Worm (Caenorhabditis elegans) whole organism, young adult: Measurements from ENCODE around the gene F59A7.14.

Source experiments
- B0019.2 ChIP-seq: fragments of 200-800 bp; sonication (Bioruptor generic); conservative IDR thresholded peaks from 2 replicates; pipeline ENCODE4 v1.3.6; 2022; ENCODE audit warnings: missing genetic modification reagents, missing genetic modification characterization, missing compliant biosample characterization
- B0035.1 ChIP-seq: sonication (generic microtip); optimal IDR thresholded peaks from 2 replicates; lab custom pipeline; 2016; ENCODE audit warnings: missing genetic modification characterization, mild to moderate bottlenecking, missing compliant biosample characterization, missing genotype, missing genetic modification reagents
- B0261.1 ChIP-seq: sonication (generic microtip); optimal IDR thresholded peaks from 2 replicates; lab custom pipeline; 2016; ENCODE audit warnings: mild to moderate bottlenecking, missing genetic modification characterization, moderate library complexity, missing compliant biosample characterization
- F22D6.2 ChIP-seq: sonication (generic microtip); optimal IDR thresholded peaks from 2 replicates; lab custom pipeline; 2016; ENCODE audit warnings: mild to moderate bottlenecking, missing genetic modification characterization, missing compliant biosample characterization
- F23B12.7 ChIP-seq: sonication (generic microtip); optimal IDR thresholded peaks from 2 replicates; lab custom pipeline; 2017; ENCODE audit warnings: missing genetic modification characterization, mild to moderate bottlenecking, missing compliant biosample characterization, antibody characterized with exemption, moderate library complexity; ENCODE audit not compliant: insufficient read depth
- F52B5.7 ChIP-seq: sonication (generic microtip); optimal IDR thresholded peaks from 2 replicates; lab custom pipeline; 2016; ENCODE audit warnings: mild to moderate bottlenecking, missing genetic modification characterization, missing compliant biosample characterization
- F55B11.4 ChIP-seq: sonication (generic microtip); optimal IDR thresholded peaks from 2 replicates; lab custom pipeline; 2016; ENCODE audit warnings: missing compliant biosample characterization, missing genetic modification characterization, borderline replicate concordance; ENCODE audit not compliant: insufficient read depth
- F57C9.4 ChIP-seq: sonication (generic microtip); optimal IDR thresholded peaks from 2 replicates; lab custom pipeline; 2017; ENCODE audit warnings: mild to moderate bottlenecking, missing genetic modification characterization, missing compliant biosample characterization
- K11D2.4 ChIP-seq: fragments of 200-800 bp; sonication (Bioruptor generic); IDR thresholded peaks from 2 replicates; pipeline ENCODE4 v1.3.6; 2022; ENCODE audit warnings: missing genetic modification reagents, missing genetic modification characterization, missing compliant biosample characterization
- Y53F4B.3 ChIP-seq: fragments of 200-800 bp; sonication (Bioruptor generic); IDR thresholded peaks from 2 replicates; pipeline ENCODE4 v1.3.6; 2022; ENCODE audit warnings: missing genetic modification reagents, missing genetic modification characterization, missing compliant biosample characterization
- akir-1 ChIP-seq: fragments of 200-800 bp; sonication (Bioruptor generic); optimal IDR thresholded peaks from 2 replicates; lab custom pipeline; 2018; ENCODE audit warnings: mild to moderate bottlenecking, missing genetic modification characterization, moderate library complexity, missing compliant biosample characterization
- ama-1 ChIP-seq, 3 experiments: fragments of 150-350 bp in 1 of 3; sonication (generic microtip) in 2 of 3; optimal IDR thresholded peaks; 2 replicates each; lab custom pipeline; 2014 to 2018; ENCODE audit warnings: missing biosample characterization in 2 of 3, missing genetic modification characterization in 2 of 3, missing genetic modification reagents in 2 of 3
- attf-5 ChIP-seq: fragments of 200-800 bp; sonication (Bioruptor generic); optimal IDR thresholded peaks from 2 replicates; lab custom pipeline; 2018; ENCODE audit warnings: mild to moderate bottlenecking, missing genetic modification characterization, missing compliant biosample characterization
- bed-1 ChIP-seq: fragments of 200-800 bp; sonication (Bioruptor generic); IDR thresholded peaks from 2 replicates; pipeline ENCODE4 v1.3.6; 2022; ENCODE audit warnings: missing genetic modification reagents, missing genetic modification characterization, missing compliant biosample characterization
- ceh-100 ChIP-seq: fragments of 200-800 bp; sonication (Bioruptor generic); IDR thresholded peaks from 2 replicates; pipeline ENCODE4 v1.3.6; 2022; ENCODE audit warnings: missing genetic modification reagents, missing genetic modification characterization, missing compliant biosample characterization
- ceh-40 ChIP-seq: fragments of 200-800 bp; sonication (Bioruptor generic); IDR thresholded peaks from 2 replicates; pipeline ENCODE4 v1.3.6; 2022; ENCODE audit warnings: missing genetic modification characterization, missing compliant biosample characterization
- ceh-91 ChIP-seq: fragments of 200-800 bp; sonication (Bioruptor generic); IDR thresholded peaks from 2 replicates; pipeline ENCODE4 v1.3.6; 2022; ENCODE audit warnings: missing genetic modification reagents, missing genetic modification characterization, missing compliant biosample characterization
- chd-7 ChIP-seq: sonication (generic microtip); optimal IDR thresholded peaks from 2 replicates; lab custom pipeline; 2016; ENCODE audit warnings: mild to moderate bottlenecking, missing genetic modification characterization, moderate library complexity, missing compliant biosample characterization
- dox-1 ChIP-seq: fragments of 200-800 bp; sonication (Bioruptor generic); IDR thresholded peaks from 2 replicates; pipeline ENCODE4 v1.3.6; 2022; ENCODE audit warnings: missing genetic modification reagents, missing genetic modification characterization, missing compliant biosample characterization
- dpl-1 ChIP-seq: fragments of 150-350 bp; optimal IDR thresholded peaks from 2 replicates; lab custom pipeline; 2014; ENCODE audit warnings: missing biosample characterization, missing genetic modification reagents, missing genetic modification characterization
- ets-4 ChIP-seq: fragments of 200-800 bp; sonication (Bioruptor generic); optimal IDR thresholded peaks from 2 replicates; lab custom pipeline; 2018; ENCODE audit warnings: mild to moderate bottlenecking, missing genetic modification characterization, missing compliant biosample characterization
- gei-17 ChIP-seq: fragments of 200-800 bp; sonication (Bioruptor generic); optimal IDR thresholded peaks from 2 replicates; lab custom pipeline; 2018; ENCODE audit warnings: mild to moderate bottlenecking, missing genetic modification characterization, missing compliant biosample characterization
- hlh-12 ChIP-seq: sonication (generic microtip); optimal IDR thresholded peaks from 2 replicates; lab custom pipeline; 2016; ENCODE audit warnings: missing genetic modification characterization, missing compliant biosample characterization
- hlh-26 ChIP-seq: fragments of 200-800 bp; sonication (Bioruptor generic); conservative IDR thresholded peaks from 2 replicates; pipeline ENCODE4 v1.3.6; 2022; ENCODE audit warnings: missing genetic modification reagents, missing genetic modification characterization, missing compliant biosample characterization
- hmg-1.2 ChIP-seq: fragments of 200-800 bp; sonication (Bioruptor generic); IDR thresholded peaks from 2 replicates; pipeline ENCODE4 v1.3.6; 2022; ENCODE audit warnings: missing genetic modification reagents, missing genetic modification characterization, missing compliant biosample characterization
- let-526 ChIP-seq: fragments of 200-800 bp; sonication (Bioruptor generic); IDR thresholded peaks from 2 replicates; pipeline ENCODE4 v1.3.6; 2022; ENCODE audit warnings: missing genetic modification reagents, missing genetic modification characterization, missing compliant biosample characterization
- lin-26 ChIP-seq: fragments of 200-800 bp; sonication (Bioruptor generic); IDR thresholded peaks from 2 replicates; pipeline ENCODE4 v1.3.6; 2022; ENCODE audit warnings: missing genetic modification reagents, missing genetic modification characterization, missing compliant biosample characterization
- lin-54 ChIP-seq: fragments of 200-800 bp; sonication (Bioruptor generic); optimal IDR thresholded peaks from 2 replicates; lab custom pipeline; 2018; ENCODE audit warnings: mild to moderate bottlenecking, missing genetic modification characterization, missing compliant biosample characterization
- lsl-1 ChIP-seq: fragments of 200-800 bp; sonication (Bioruptor generic); optimal IDR thresholded peaks from 2 replicates; lab custom pipeline; 2018; ENCODE audit warnings: mild to moderate bottlenecking, missing genetic modification characterization, moderate library complexity, missing compliant biosample characterization
- lsy-27 ChIP-seq: sonication (generic microtip); optimal IDR thresholded peaks from 2 replicates; lab custom pipeline; 2017; ENCODE audit warnings: missing genetic modification characterization, mild to moderate bottlenecking, missing compliant biosample characterization, antibody characterized with exemption, missing genotype, borderline replicate concordance; ENCODE audit not compliant: insufficient read depth
- madf-10 ChIP-seq: sonication (generic microtip); optimal IDR thresholded peaks from 2 replicates; lab custom pipeline; 2016; ENCODE audit warnings: mild to moderate bottlenecking, missing genetic modification characterization, missing compliant biosample characterization
- mxl-1 ChIP-seq: sonication (generic microtip); optimal IDR thresholded peaks from 2 replicates; lab custom pipeline; 2016; ENCODE audit warnings: missing genetic modification characterization, missing compliant biosample characterization
- nfyb-1 ChIP-seq: fragments of 200-800 bp; sonication (Bioruptor generic); IDR thresholded peaks from 2 replicates; pipeline ENCODE4 v1.3.6; 2022; ENCODE audit warnings: missing genetic modification reagents, missing genetic modification characterization, missing compliant biosample characterization
- nhr-120 ChIP-seq: fragments of 200-800 bp; sonication (Bioruptor generic); IDR thresholded peaks from 2 replicates; pipeline ENCODE4 v1.3.6; 2022; ENCODE audit warnings: missing genetic modification characterization, missing compliant biosample characterization
- pha-4 ChIP-seq: fragments of 150-350 bp; sonication (generic microtip); optimal IDR thresholded peaks from 2 replicates; lab custom pipeline; 2014; ENCODE audit warnings: missing biosample characterization, missing genetic modification reagents, missing genetic modification characterization
- repo-1 ChIP-seq: sonication (generic microtip); optimal IDR thresholded peaks from 2 replicates; lab custom pipeline; 2017; ENCODE audit warnings: mild to moderate bottlenecking, missing genetic modification characterization, missing compliant biosample characterization
- sdz-38 ChIP-seq: sonication (generic microtip); optimal IDR thresholded peaks from 2 replicates; lab custom pipeline; 2016; ENCODE audit warnings: missing genotype, missing genetic modification characterization, missing compliant biosample characterization
- snpc-1.3 ChIP-seq: sonication (generic microtip); optimal IDR thresholded peaks from 2 replicates; lab custom pipeline; 2017; ENCODE audit warnings: missing genetic modification characterization, mild to moderate bottlenecking, missing compliant biosample characterization, antibody characterized with exemption, moderate library complexity, missing genotype, missing genetic modification reagents; ENCODE audit not compliant: insufficient read depth
- snpc-4 ChIP-seq, 5 experiments: fragments of 150-350 bp in 1 of 5; sonication (generic microtip) in 4 of 5; optimal IDR thresholded peaks; 2 replicates each; lab custom pipeline; 2014 to 2018; ENCODE audit warnings: missing genetic modification characterization in 5 of 5, missing biosample characterization in 3 of 5, antibody characterized with exemption in 2 of 5, mild to moderate bottlenecking in 2 of 5, missing compliant biosample characterization in 2 of 5, missing genotype in 2 of 5, moderate library complexity in 2 of 5, missing genetic modification reagents in 1 of 5
- sptf-2 ChIP-seq: fragments of 200-800 bp; sonication (Bioruptor generic); optimal IDR thresholded peaks from 2 replicates; lab custom pipeline; 2018; ENCODE audit warnings: mild to moderate bottlenecking, missing genetic modification characterization, missing compliant biosample characterization
- tbp1 ChIP-seq: fragments of 200-800 bp; sonication (Bioruptor generic); optimal IDR thresholded peaks from 2 replicates; lab custom pipeline; 2018; ENCODE audit warnings: mild to moderate bottlenecking, missing genetic modification characterization, missing compliant biosample characterization
- zfh-2 ChIP-seq: fragments of 200-800 bp; sonication (Bioruptor generic); conservative IDR thresholded peaks from 2 replicates; pipeline ENCODE4 v1.3.6; 2022; ENCODE audit warnings: missing genetic modification reagents, missing genetic modification characterization, missing compliant biosample characterization
- ztf-18 ChIP-seq: sonication (generic microtip); optimal IDR thresholded peaks from 2 replicates; lab custom pipeline; 2016; ENCODE audit warnings: missing genotype, mild to moderate bottlenecking, missing genetic modification characterization, missing compliant biosample characterization
- ztf-22 ChIP-seq: fragments of 200-800 bp; sonication (Bioruptor generic); optimal IDR thresholded peaks from 2 replicates; lab custom pipeline; 2018; ENCODE audit warnings: mild to moderate bottlenecking, missing genetic modification characterization, moderate library complexity, missing compliant biosample characterization
- ztf-25 ChIP-seq: fragments of 200-800 bp; sonication (Bioruptor generic); IDR thresholded peaks from 2 replicates; pipeline ENCODE4 v1.3.6; 2022; ENCODE audit warnings: missing genetic modification reagents, missing genetic modification characterization, missing compliant biosample characterization
- ztf-26 ChIP-seq: sonication (generic microtip); optimal IDR thresholded peaks from 2 replicates; lab custom pipeline; 2017; ENCODE audit warnings: missing genetic modification characterization, missing compliant biosample characterization
- ztf-28 ChIP-seq: fragments of 200-800 bp; sonication (Bioruptor generic); IDR thresholded peaks from 2 replicates; pipeline ENCODE4 v1.3.6; 2022; ENCODE audit warnings: missing genetic modification reagents, missing genetic modification characterization, missing compliant biosample characterization
- ztf-3 ChIP-seq: fragments of 200-800 bp; sonication (Bioruptor generic); optimal IDR thresholded peaks from 2 replicates; lab custom pipeline; 2018; ENCODE audit warnings: mild to moderate bottlenecking, missing genetic modification characterization, missing compliant biosample characterization

F59A7.14 gene

DNA sequence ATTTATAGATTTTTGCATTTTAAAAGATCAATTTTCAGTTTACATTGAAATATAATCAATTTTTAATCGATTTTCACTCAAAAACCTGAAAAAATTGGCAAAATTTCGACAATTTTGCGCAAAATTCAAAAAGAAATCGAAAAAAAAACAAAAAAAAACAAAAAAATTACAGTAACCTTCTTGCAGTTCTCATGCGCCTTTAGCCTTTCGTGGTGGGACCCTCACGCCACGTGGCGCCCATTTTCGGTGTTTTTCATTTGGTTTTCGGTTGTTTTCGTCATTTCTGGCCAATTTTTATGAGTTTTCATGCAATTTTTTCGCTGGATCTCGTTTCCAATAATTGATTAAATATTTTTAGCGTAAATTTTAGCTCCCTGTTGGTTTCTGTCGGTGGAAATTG is 48.6 kb downstream of the F59A7.14 start (continued):
- TF ChIP-seq hlh-26 (no peak), bed-1 (GFP tag; lab: Robert Waterston, UW) (no peak), F57C9.4 (tag; lab: Kevin White, UChicago) (no peak), F23B12.7 (no peak), nfyb-1 (GFP tag; lab: Robert Waterston, UW) (no peak), tbp1 (GFP tag; lab: Kevin White, UChicago) (no peak), B0019.2 (GFP tag; lab: Robert Waterston, UW) (peak; percentile 55; the same call in 1 of the 2 replicates), F22D6.2 (tag; lab: Kevin White, UChicago) (no peak), B0035.1 (tag; lab: Kevin White, UChicago) (no peak), hmg-1.2 (peak; percentile 33; the same call in 1 of the 2 replicates), ztf-25 (GFP tag; lab: Robert Waterston, UW) (no peak), snpc-1.3 (tag; lab: Kevin White, UChicago) (peak; percentile 69), ztf-26 (tag; lab: Kevin White, UChicago) (no peak), repo-1 (tag; lab: Kevin White, UChicago) (no peak), F55B11.4 (tag; lab: Kevin White, UChicago) (no peak), zfh-2 (GFP tag; lab: Robert Waterston, UW) (no peak), ztf-28 (GFP tag; lab: Robert Waterston, UW) (no peak), lsl-1 (GFP tag; lab: Kevin White, UChicago) (peak; percentile 89), lin-26 (GFP tag; lab: Robert Waterston, UW) (no peak), attf-5 (no peak), sptf-2 (no peak), Y53F4B.3 (no peak), B0261.1 (no peak), ceh-40 (GFP tag; lab: Robert Waterston, UW) (no peak), madf-10 (tag; lab: Kevin White, UChicago) (no peak), mxl-1 (no peak), lsy-27 (tag; lab: Kevin White, UChicago) (no peak), ets-4 (GFP tag; lab: Kevin White, UChicago) (no peak), ztf-3 (no peak), sdz-38 (tag; lab: Kevin White, UChicago) (no peak), ztf-18 (tag; lab: Kevin White, UChicago) (no peak), dox-1 (peak; percentile 6; the same call in 1 of the 2 replicates), pha-4 (tag; lab: Kevin White, UChicago) (no peak), F52B5.7 (tag; lab: Kevin White, UChicago) (no peak), dpl-1 (GFP tag; lab: Kevin White, UChicago) (peak; percentile 67), lin-54 (GFP tag; lab: Kevin White, UChicago) (peak; percentile 1), snpc-4 (GFP tag; optimal IDR thresholded peaks at IDR 0.05; lab: Kevin White, UChicago) (peak; percentile 4), snpc-4 (tag; optimal IDR thresholded peaks at IDR 0.05; lab: Kevin White, UChicago) (no peak), ceh-91 (GFP tag; lab: Robert Waterston, UW) (peak; percentile 90), hlh-12 (tag; lab: Kevin White, UChicago) (no peak), ztf-22 (GFP tag; lab: Kevin White, UChicago) (no peak), let-526 (GFP tag; lab: Robert Waterston, UW) (no peak), akir-1 (GFP tag; lab: Kevin White, UChicago) (no peak), K11D2.4 (no peak), ceh-100 (GFP tag; lab: Robert Waterston, UW) (no peak), gei-17 (GFP tag; lab: Kevin White, UChicago) (no peak), ama-1 (optimal IDR thresholded peaks at IDR 0.05; lab: Kevin White, UChicago) (no peak), ama-1 (GFP tag; optimal IDR thresholded peaks at IDR 0.05; lab: Kevin White, UChicago) (no peak), nhr-120 (GFP tag; lab: Robert Waterston, UW) (no peak), chd-7 (tag; lab: Kevin White, UChicago) (no peak)
